Worm (Caenorhabditis elegans) whole organism, L3 larva: ENCODE data around the gene C50F4.12.

ENCODE experiments used
- R02D3.7 ChIP-seq: fragments of 150-350 bp; optimal IDR thresholded peaks from 2 replicates; lab custom pipeline; 2014; ENCODE audit warnings: missing biosample characterization, missing genetic modification characterization
- ZK546.5 ChIP-seq: sonication (generic microtip); optimal IDR thresholded peaks from 2 replicates; lab custom pipeline; 2017; ENCODE audit warnings: missing biosample characterization, missing genetic modification characterization
- aly-2 ChIP-seq: fragments of 150-350 bp; optimal IDR thresholded peaks from 2 replicates; lab custom pipeline; 2014; ENCODE audit warnings: missing biosample characterization, missing genetic modification characterization
- ama-1 ChIP-seq: fragments of 150-350 bp; optimal IDR thresholded peaks from 2 replicates; lab custom pipeline; 2018
- ceh-16 ChIP-seq: sonication (generic microtip); optimal IDR thresholded peaks from 2 replicates; lab custom pipeline; 2017; ENCODE audit warnings: missing biosample characterization, missing genetic modification characterization
- ceh-28 ChIP-seq: fragments of 150-350 bp; optimal IDR thresholded peaks from 2 replicates; lab custom pipeline; 2014; ENCODE audit warnings: missing biosample characterization, missing genetic modification reagents, missing genetic modification characterization
- ceh-82 ChIP-seq: fragments of 150-350 bp; optimal IDR thresholded peaks from 2 replicates; lab custom pipeline; 2014; ENCODE audit warnings: missing biosample characterization, missing genetic modification characterization
- ceh-9 ChIP-seq: sonication (generic microtip); optimal IDR thresholded peaks from 2 replicates; lab custom pipeline; 2018; ENCODE audit warnings: missing biosample characterization, missing genetic modification characterization
- daf-12 ChIP-seq: fragments of 150-350 bp; optimal IDR thresholded peaks from 2 replicates; lab custom pipeline; 2014; ENCODE audit warnings: missing biosample characterization, missing genetic modification reagents, missing genetic modification characterization
- egl-27 ChIP-seq: sonication (generic microtip); optimal IDR thresholded peaks from 4 replicates; lab custom pipeline; 2017; ENCODE audit warnings: missing biosample characterization, missing genetic modification reagents, missing genetic modification characterization
- egl-5 ChIP-seq: fragments of 150-350 bp; optimal IDR thresholded peaks from 2 replicates; lab custom pipeline; 2017; ENCODE audit warnings: missing biosample characterization, missing genetic modification reagents, missing genetic modification characterization, inconsistent platforms
- elt-1 ChIP-seq: fragments of 150-350 bp; optimal IDR thresholded peaks from 2 replicates; lab custom pipeline; 2014; ENCODE audit warnings: missing biosample characterization, missing genetic modification characterization
- elt-3 ChIP-seq, 3 experiments: fragments of 150-350 bp in 1 of 3; sonication (generic microtip) in 2 of 3; optimal IDR thresholded peaks; 2 replicates in 2 of 3; 4 replicates in 1 of 3; lab custom pipeline; 2014 to 2017; ENCODE audit warnings: missing biosample characterization in 3 of 3, missing genetic modification characterization in 3 of 3
- eor-1 ChIP-seq, 2 experiments: fragments of 150-350 bp; optimal IDR thresholded peaks; 2 replicates each; lab custom pipeline; 2014 to 2018; ENCODE audit warnings: missing biosample characterization in 2 of 2, missing genetic modification characterization in 2 of 2
- fkh-10 ChIP-seq: sonication (generic microtip); optimal IDR thresholded peaks from 2 replicates; lab custom pipeline; 2017; ENCODE audit warnings: missing biosample characterization, missing genetic modification reagents, missing genetic modification characterization
- fkh-2 ChIP-seq: fragments of 150-350 bp; optimal IDR thresholded peaks from 2 replicates; lab custom pipeline; 2014; ENCODE audit warnings: missing biosample characterization, missing genetic modification reagents, missing genetic modification characterization
- fos-1 ChIP-seq: fragments of 150-350 bp; optimal IDR thresholded peaks from 2 replicates; lab custom pipeline; 2014; ENCODE audit warnings: missing biosample characterization, missing genetic modification characterization
- jun-1 ChIP-seq: fragments of 150-350 bp; optimal IDR thresholded peaks from 2 replicates; lab custom pipeline; 2014; ENCODE audit warnings: missing biosample characterization, missing genetic modification reagents, missing genetic modification characterization
- lin-15B ChIP-seq: fragments of 150-350 bp; optimal IDR thresholded peaks from 2 replicates; lab custom pipeline; 2014; ENCODE audit warnings: missing biosample characterization, missing genetic modification characterization
- mdl-1 ChIP-seq: fragments of 150-350 bp; optimal IDR thresholded peaks from 2 replicates; lab custom pipeline; 2014; ENCODE audit warnings: missing biosample characterization, missing genetic modification characterization
- nfya-1 ChIP-seq: sonication (generic microtip); optimal IDR thresholded peaks from 2 replicates; lab custom pipeline; 2017; ENCODE audit warnings: missing genetic modification characterization, mild to moderate bottlenecking, missing compliant biosample characterization, antibody characterized with exemption, moderate library complexity; ENCODE audit not compliant: insufficient read depth
- nhr-12 ChIP-seq: fragments of 150-350 bp; optimal IDR thresholded peaks from 2 replicates; lab custom pipeline; 2014; ENCODE audit warnings: missing biosample characterization, missing genetic modification characterization
- nhr-23 ChIP-seq: fragments of 150-350 bp; optimal IDR thresholded peaks from 2 replicates; lab custom pipeline; 2014; ENCODE audit warnings: missing biosample characterization, missing genetic modification reagents, missing genetic modification characterization
- nhr-237 ChIP-seq: fragments of 150-350 bp; optimal IDR thresholded peaks from 2 replicates; lab custom pipeline; 2014; ENCODE audit warnings: missing biosample characterization, missing genetic modification characterization
- nhr-25 ChIP-seq: sonication (generic microtip); optimal IDR thresholded peaks from 2 replicates; lab custom pipeline; 2017; ENCODE audit warnings: missing biosample characterization, missing genetic modification characterization
- nhr-28 ChIP-seq: fragments of 150-350 bp; optimal IDR thresholded peaks from 2 replicates; lab custom pipeline; 2014; ENCODE audit warnings: missing biosample characterization, missing genetic modification characterization
- nhr-43 ChIP-seq: sonication (generic microtip); optimal IDR thresholded peaks from 2 replicates; lab custom pipeline; 2016; ENCODE audit warnings: mild to moderate bottlenecking, missing genetic modification characterization, missing compliant biosample characterization; ENCODE audit not compliant: poor library complexity, severe bottlenecking
- nhr-77 ChIP-seq: fragments of 150-350 bp; optimal IDR thresholded peaks from 2 replicates; lab custom pipeline; 2014; ENCODE audit warnings: missing biosample characterization, missing genetic modification characterization
- pha-4 ChIP-seq: fragments of 150-350 bp; optimal IDR thresholded peaks from 2 replicates; lab custom pipeline; 2014; ENCODE audit warnings: missing biosample characterization, missing genetic modification reagents, missing genetic modification characterization
- pqm-1 ChIP-seq: fragments of 150-350 bp; optimal IDR thresholded peaks from 2 replicates; lab custom pipeline; 2017; ENCODE audit warnings: missing biosample characterization, missing genetic modification characterization, inconsistent platforms
- sea-2 ChIP-seq: fragments of 150-350 bp; sonication (generic microtip); optimal IDR thresholded peaks from 4 replicates; lab custom pipeline; 2014; ENCODE audit warnings: missing biosample characterization, missing genetic modification reagents, missing genetic modification characterization
- snpc-4 ChIP-seq: fragments of 150-350 bp; optimal IDR thresholded peaks from 2 replicates; lab custom pipeline; 2014; ENCODE audit warnings: missing biosample characterization, missing genetic modification characterization
- tbx-2 ChIP-seq: sonication (generic microtip); optimal IDR thresholded peaks from 2 replicates; lab custom pipeline; 2016; ENCODE audit warnings: mild to moderate bottlenecking, missing genetic modification characterization, missing compliant biosample characterization
- unc-62 ChIP-seq: fragments of 150-350 bp; sonication (generic microtip); optimal IDR thresholded peaks from 4 replicates; lab custom pipeline; 2014; ENCODE audit warnings: missing biosample characterization, missing genetic modification reagents, missing genetic modification characterization
- ztf-4 ChIP-seq: fragments of 150-350 bp; optimal IDR thresholded peaks from 2 replicates; lab custom pipeline; 2014; ENCODE audit warnings: missing biosample characterization, missing genetic modification characterization

The C50F4.12 gene

ce11 chrV:9539638-9540037 lies at the start of gene C50F4.12:
Gene C50F4.12, minus strand, starts transcription at chrV:9539738.
- TF ChIP-seq pqm-1 (tag; lab: Kevin White, UChicago) (no peak), egl-27 (tag; lab: Kevin White, UChicago) (no peak), pha-4 (tag; lab: Kevin White, UChicago) (no peak), daf-12 (tag; lab: Kevin White, UChicago) (no peak), tbx-2 (tag; lab: Kevin White, UChicago) (no peak), fkh-10 (GFP tag; lab: Kevin White, UChicago) (no peak), ceh-28 (tag; lab: Kevin White, UChicago) (no peak), nhr-77 (tag; lab: Kevin White, UChicago) (no peak), nfya-1 (tag; lab: Kevin White, UChicago) (no peak), nhr-12 (tag; lab: Kevin White, UChicago) (no peak), egl-5 (no peak), unc-62 (GFP tag; lab: Kevin White, UChicago) (no peak), lin-15B (tag; lab: Kevin White, UChicago) (no peak), fkh-2 (tag; lab: Kevin White, UChicago) (no peak), ceh-82 (tag; lab: Kevin White, UChicago) (no peak), elt-1 (tag; lab: Kevin White, UChicago) (no peak), ceh-9 (tag; lab: Kevin White, UChicago) (no peak)
- TF ChIP-seq, all 47 proteins: peak for 0

ce11 chrV:9588574-9588973 lies 49.0 kb upstream of the C50F4.12 start:
- TF ChIP-seq jun-1 (tag; lab: Kevin White, UChicago) (no peak), nhr-23 (peak; percentile 54), aly-2 (tag; lab: Kevin White, UChicago) (no peak), fos-1 (tag; lab: Kevin White, UChicago) (no peak), elt-1 (tag; lab: Kevin White, UChicago) (no peak), nhr-43 (tag; lab: Kevin White, UChicago) (peak; percentile 13), mdl-1 (tag; lab: Kevin White, UChicago) (no peak), pha-4 (tag; lab: Kevin White, UChicago) (no peak), snpc-4 (no peak)

- TF ChIP-seq nhr-43 (tag; lab: Kevin White, UChicago) (no peak), nhr-237 (tag; lab: Kevin White, UChicago) (no peak)
- TF ChIP-seq, all 47 proteins: peak for 0
Observed at ce11 chrV:9587619-9588018, 48.1 kb upstream of the C50F4.12 start.

- no peak for TF ChIP-seq lin-15B (tag; lab: Kevin White, UChicago)
- TF ChIP-seq ztf-4 (tag; lab: Kevin White, UChicago) = no peak
- no peak for TF ChIP-seq pqm-1 (tag; lab: Kevin White, UChicago)
- TF ChIP-seq ama-1 (lab: Kevin White, UChicago) = no peak
- TF ChIP-seq fkh-10 (GFP tag; lab: Kevin White, UChicago) = no peak
- no peak for TF ChIP-seq ceh-82 (tag; lab: Kevin White, UChicago)
Observed at ce11 chrV:9584263-9584662, 44.7 kb upstream of the C50F4.12 start.

ce11 chrV:9583323-9583644 lies 43.7 kb upstream of the C50F4.12 start, which contains the start of gene K09G1.1:
Gene K09G1.1, plus strand, starts transcription at chrV:9583545.
- TF ChIP-seq fos-1 (tag; lab: Kevin White, UChicago) (no peak), sea-2 (GFP tag; lab: Kevin White, UChicago) (no peak), fkh-2 (tag; lab: Kevin White, UChicago) (no peak), nhr-23 (no peak), ama-1 (lab: Kevin White, UChicago) (no peak), nhr-28 (tag; lab: Kevin White, UChicago) (no peak), lin-15B (tag; lab: Kevin White, UChicago) (no peak), ztf-4 (tag; lab: Kevin White, UChicago) (no peak), eor-1 (tag; optimal IDR thresholded peaks at IDR 0.05; lab: Kevin White, UChicago) (no peak), nfya-1 (tag; lab: Kevin White, UChicago) (no peak), ceh-16 (no peak), nhr-25 (no peak), jun-1 (tag; lab: Kevin White, UChicago) (no peak), nhr-43 (tag; lab: Kevin White, UChicago) (no peak), elt-3 (tag; optimal IDR thresholded peaks at IDR 0.05; lab: Kevin White, UChicago) (no peak), R02D3.7 (no peak), ZK546.5 (tag; lab: Kevin White, UChicago) (no peak)
- TF ChIP-seq, all 47 proteins: peak for 0
